Worm (Caenorhabditis elegans): ENCODE results near the gene C50F4.6.
A peak's percentile ranks its signal among the peaks of the same experiment; 100 is the strongest.

DNA sequence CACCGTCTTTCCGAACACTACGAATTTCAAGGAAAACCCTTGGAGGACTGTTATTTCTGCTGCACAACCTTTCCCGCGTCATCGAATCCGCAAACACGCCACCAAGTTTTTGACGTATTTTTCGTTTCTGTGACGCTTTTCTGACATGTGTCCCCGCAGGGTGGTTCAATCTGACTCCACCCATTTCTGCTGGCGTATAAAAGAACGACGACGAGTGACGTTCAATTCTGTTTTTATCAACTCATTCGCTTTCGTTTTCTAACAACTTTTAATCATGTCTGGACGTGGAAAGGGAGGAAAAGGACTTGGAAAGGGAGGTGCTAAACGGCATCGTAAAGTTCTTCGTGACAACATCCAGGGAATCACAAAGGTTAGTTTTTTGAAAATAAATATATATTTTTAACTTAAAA, 973 bp downstream of the C50F4.6 start, which contains the start of gene his-37:
- TF ChIP-seq hmg-1.1 (GFP tag; IDR thresholded peaks at IDR 0.05), result peak; percentile 97
- peak; percentile 54 for TF ChIP-seq snpc-4 (tag; optimal IDR thresholded peaks at IDR 0.05)
- peak; percentile 89 for TF ChIP-seq ces-1 (GFP tag; optimal IDR thresholded peaks at IDR 0.05)

All from whole organism, L4 larva.